Fruit fly (Drosophila melanogaster): ENCODE measurements around the gene CG13067.
A peak's percentile ranks its signal among the peaks of the same experiment; 100 is the strongest.

Gene CG13067

DNA sequence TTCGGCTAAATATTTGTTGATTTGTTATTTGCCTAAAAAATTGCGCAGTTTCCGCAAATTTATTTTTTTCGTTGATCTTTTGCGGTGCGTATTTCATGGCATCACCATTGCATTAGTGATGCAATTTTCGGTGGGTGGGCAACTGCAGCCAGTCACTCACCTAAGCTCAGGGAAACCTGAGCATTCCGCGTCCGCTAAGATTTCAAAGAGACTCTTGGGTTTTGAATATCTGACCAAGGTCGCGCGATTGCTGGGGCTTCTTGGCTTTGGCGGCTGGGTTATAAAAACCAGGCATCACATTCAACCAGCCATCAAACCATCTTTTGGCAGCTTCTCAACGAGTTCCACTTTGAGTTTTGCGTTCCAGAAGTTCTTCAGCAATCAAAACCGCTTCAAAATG is 8.6 kb upstream of the CG13067 start, which contains the start of gene CG13071:
CG13071 (plus strand) TSS at position 301 of the 400 bp plus-strand sequence.
- no peak for TF ChIP-seq EcR (GFP tag; optimal IDR thresholded peaks at IDR 0.05)
- no peak for TF ChIP-seq pan (optimal IDR thresholded peaks at IDR 0.05)
- TF ChIP-seq psq (optimal IDR thresholded peaks at IDR 0.05): no peak
- TF ChIP-seq Dll (optimal IDR thresholded peaks at IDR 0.05): no peak
- TF ChIP-seq usp (GFP tag; optimal IDR thresholded peaks at IDR 0.05): no peak
- no peak for TF ChIP-seq CG8478 (optimal IDR thresholded peaks at IDR 0.05)

DNA sequence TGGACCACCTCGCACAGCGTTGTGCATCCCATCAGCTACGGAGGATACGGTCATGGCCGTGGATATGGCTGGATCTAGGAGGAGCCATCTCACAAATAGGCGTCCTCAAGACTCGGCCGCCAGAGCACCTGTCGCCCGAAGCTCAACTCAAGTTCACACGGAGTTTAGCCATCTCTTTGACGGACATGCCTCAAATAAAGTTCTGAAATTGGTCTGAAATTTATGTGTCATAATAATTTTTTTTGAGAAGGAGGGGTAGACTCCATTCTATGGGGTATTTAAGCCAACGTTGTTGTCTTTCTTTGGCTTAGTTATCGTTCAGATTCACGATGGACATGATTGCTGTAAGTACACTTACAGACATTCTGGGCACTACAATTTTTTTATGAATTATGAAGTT is 8.0 kb upstream of the CG13067 start, which contains the start of gene CG13070:
CG13070 (plus strand) TSS at position 301 of the 400 bp plus-strand sequence.
- TF ChIP-seq pan (optimal IDR thresholded peaks at IDR 0.05) (no peak), EcR (GFP tag; optimal IDR thresholded peaks at IDR 0.05) (no peak), usp (GFP tag; optimal IDR thresholded peaks at IDR 0.05) (no peak), CG8478 (optimal IDR thresholded peaks at IDR 0.05) (no peak), psq (optimal IDR thresholded peaks at IDR 0.05) (no peak), Dll (optimal IDR thresholded peaks at IDR 0.05) (no peak)

DNA sequence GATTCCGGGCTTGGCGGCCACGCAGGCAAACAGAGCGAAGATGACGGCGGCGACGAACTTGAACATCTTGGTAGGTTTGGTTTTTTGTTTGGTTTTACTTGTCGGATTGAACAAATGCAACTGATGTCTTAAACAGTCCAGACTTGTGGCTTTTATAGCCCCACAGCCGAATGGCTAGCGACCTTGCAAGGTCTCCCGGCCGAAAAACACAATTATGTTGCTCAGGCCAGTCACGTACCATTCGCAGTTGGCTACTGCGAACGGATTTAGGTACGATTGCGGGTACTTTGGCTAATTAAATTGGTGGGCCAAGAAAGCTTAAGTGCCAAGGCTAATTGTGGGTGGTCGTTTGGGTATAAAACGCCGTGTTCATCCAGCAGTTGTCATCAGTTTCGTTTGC is 6.1 kb upstream of the CG13067 start, which contains the start of the genes CG13051 and CG13069:
CG13051 (minus strand) TSS at position 101 of the 400 bp plus-strand sequence.
CG13069 (plus strand) TSS at position 386 of the 400 bp plus-strand sequence.
- TF ChIP-seq Dll (optimal IDR thresholded peaks at IDR 0.05): no peak
- TF ChIP-seq pan (optimal IDR thresholded peaks at IDR 0.05): no peak
- TF ChIP-seq usp (GFP tag; optimal IDR thresholded peaks at IDR 0.05): no peak
- TF ChIP-seq psq (optimal IDR thresholded peaks at IDR 0.05): no peak
- TF ChIP-seq CG8478 (optimal IDR thresholded peaks at IDR 0.05): no peak
- TF ChIP-seq EcR (GFP tag; optimal IDR thresholded peaks at IDR 0.05): no peak

DNA sequence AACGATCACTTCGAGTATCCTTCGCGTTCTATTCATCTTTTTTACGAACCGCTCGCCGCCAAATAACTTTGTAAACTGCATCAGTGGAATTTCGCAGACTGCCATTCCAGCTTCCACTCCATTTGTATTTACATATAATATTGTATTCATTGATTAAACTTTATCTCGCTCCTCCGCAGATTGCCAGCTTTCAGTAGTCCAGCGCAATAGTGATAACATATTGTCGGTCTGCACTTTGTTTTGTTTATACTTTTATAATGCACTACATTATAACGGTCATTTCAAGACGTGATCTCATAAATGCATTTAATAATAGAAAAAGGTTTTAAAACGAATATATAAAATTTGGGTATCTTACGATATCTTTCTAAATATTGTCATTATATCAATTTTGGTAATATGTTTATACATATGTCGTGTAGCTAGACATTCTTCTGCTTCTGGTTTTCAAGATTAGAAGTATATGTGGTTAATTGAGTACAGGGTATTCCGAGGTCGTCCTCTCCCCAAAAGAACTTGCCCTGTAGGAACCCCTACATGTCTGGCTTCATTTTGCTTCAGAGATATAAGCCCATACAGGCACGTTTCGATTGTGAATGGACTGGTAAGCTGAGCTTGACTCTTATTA is 2.9 kb upstream of the CG13067 start, which contains the start of gene CG4950:
CG4950 (minus strand) TSS at position 51 of the 628 bp plus-strand sequence.
- TF ChIP-seq usp (GFP tag; optimal IDR thresholded peaks at IDR 0.05): no peak

DNA sequence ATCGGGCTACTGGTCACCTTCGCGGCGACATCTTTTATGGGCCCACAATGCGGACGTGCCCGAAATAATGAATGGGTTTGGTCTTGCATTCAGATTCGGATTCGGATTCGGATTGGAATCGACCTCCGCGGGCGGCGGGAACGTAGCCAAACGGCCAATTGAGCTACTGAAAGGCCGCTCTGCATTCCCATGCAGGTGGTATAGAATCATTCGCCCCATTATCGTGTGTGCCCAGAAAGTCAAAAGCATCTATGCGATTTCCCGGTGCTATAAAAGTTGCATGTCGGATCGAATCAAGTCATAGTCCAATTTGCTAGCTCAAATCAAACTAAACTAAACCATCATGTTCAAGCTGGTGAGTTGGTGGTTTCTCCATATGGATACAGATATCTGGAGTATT is 2.0 kb upstream of the CG13067 start, which contains the start of gene CG13068:
CG13068 (plus strand) TSS at position 301 of the 400 bp plus-strand sequence.
- TF ChIP-seq psq (optimal IDR thresholded peaks at IDR 0.05) (no peak), CG8478 (optimal IDR thresholded peaks at IDR 0.05) (no peak), EcR (GFP tag; optimal IDR thresholded peaks at IDR 0.05) (no peak), pan (optimal IDR thresholded peaks at IDR 0.05) (no peak), usp (GFP tag; optimal IDR thresholded peaks at IDR 0.05) (no peak), Dll (optimal IDR thresholded peaks at IDR 0.05) (no peak)

DNA sequence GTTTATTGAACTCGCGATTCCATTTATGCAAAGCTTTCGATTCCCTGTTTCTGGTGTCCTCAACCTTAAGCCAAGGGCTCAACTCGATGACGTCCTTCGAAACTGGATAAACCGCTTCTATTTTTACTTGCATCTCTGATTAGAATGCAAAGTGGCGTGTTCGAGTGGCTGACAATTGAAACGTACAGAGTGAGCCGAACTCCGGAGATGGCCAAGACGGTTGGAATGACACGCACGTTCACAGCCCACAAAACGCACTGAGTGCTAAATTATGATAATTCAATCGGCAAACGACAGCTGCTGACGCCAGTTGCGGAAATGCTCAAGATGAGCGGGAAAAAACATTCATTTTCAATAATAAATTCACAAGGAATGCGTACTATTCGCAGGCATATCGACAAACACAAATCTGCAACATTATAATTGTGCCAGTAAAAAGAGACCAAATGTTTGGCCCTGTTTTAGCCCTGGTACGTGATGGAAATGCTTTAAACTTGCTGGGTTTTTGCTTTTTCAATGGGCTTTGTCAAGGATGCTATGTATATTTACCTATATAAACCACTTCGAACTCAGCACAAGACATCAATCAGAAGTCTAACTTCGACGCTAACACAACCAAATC is 1.4 kb downstream of the CG13067 start, which contains the start of gene CG13066:
CG13066 (plus strand) TSS at position 572 of the 622 bp plus-strand sequence.
- no peak for TF ChIP-seq usp (GFP tag; optimal IDR thresholded peaks at IDR 0.05)
- no peak for TF ChIP-seq pan (optimal IDR thresholded peaks at IDR 0.05)
- TF ChIP-seq Dll (optimal IDR thresholded peaks at IDR 0.05): no peak
- TF ChIP-seq CG8478 (optimal IDR thresholded peaks at IDR 0.05): no peak
- no peak for TF ChIP-seq psq (optimal IDR thresholded peaks at IDR 0.05)
- TF ChIP-seq EcR (GFP tag; optimal IDR thresholded peaks at IDR 0.05): no peak

DNA sequence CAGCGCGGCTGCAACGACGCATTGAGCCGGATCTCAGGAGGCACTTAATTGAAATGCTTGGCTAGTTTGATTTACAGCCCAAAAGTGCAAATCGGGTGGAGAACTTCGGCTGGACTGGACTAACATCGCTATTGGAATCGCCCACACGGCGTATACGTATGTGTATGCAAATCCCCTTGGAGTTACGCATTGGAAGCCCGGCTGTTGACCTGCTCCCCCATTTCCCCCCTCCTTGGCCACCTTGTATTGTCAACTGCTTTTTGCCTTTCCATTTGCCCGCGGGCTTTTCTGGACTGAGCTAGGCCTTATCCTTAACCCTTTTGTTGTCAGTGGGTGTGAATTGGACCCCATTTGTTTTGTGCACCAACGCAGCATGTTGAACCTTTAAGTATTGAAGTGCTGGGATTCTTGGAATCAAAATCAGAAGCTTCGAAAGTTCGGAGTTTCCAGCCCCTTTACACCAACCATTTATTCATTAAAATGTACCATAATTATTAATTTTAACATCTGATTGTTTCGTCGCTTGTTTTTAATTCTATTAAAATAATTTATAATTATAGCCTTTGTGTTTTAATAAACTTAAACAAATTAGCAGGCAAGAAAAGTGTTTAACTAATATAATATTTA is 4.4 kb downstream of the CG13067 start:
- TF ChIP-seq CG8478 (optimal IDR thresholded peaks at IDR 0.05) (no peak), Dll (optimal IDR thresholded peaks at IDR 0.05) (no peak), EcR (GFP tag; optimal IDR thresholded peaks at IDR 0.05) (peak in 1 of 2 experiments; percentile 71), psq (optimal IDR thresholded peaks at IDR 0.05) (no peak), pan (optimal IDR thresholded peaks at IDR 0.05) (no peak)

DNA sequence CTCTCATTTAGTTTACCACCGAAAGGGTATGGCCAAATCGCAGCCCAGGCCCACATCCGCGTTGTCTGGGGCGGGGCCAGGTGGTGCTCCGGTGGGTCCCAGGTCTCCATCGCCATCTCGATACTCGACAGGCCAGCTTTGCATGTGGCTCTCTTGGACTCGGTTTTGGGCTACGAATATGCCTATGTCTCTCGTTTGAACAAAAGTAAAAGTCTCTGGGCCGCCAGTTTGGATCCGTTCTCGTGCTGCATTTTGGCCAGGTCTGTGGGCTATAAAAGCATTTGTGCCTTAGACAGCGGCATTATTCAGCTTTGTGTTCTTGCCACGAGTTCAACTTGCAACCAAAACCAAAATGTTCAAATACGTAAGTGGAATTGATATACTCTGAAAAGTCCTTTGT is 6.1 kb downstream of the CG13067 start, which contains the start of gene CG13065:
CG13065 (plus strand) TSS at position 301 of the 400 bp plus-strand sequence.
- TF ChIP-seq psq (optimal IDR thresholded peaks at IDR 0.05) (no peak), pan (optimal IDR thresholded peaks at IDR 0.05) (no peak), Dll (optimal IDR thresholded peaks at IDR 0.05) (no peak), CG8478 (optimal IDR thresholded peaks at IDR 0.05) (no peak), EcR (GFP tag; optimal IDR thresholded peaks at IDR 0.05) (no peak), usp (GFP tag; optimal IDR thresholded peaks at IDR 0.05) (no peak)

DNA sequence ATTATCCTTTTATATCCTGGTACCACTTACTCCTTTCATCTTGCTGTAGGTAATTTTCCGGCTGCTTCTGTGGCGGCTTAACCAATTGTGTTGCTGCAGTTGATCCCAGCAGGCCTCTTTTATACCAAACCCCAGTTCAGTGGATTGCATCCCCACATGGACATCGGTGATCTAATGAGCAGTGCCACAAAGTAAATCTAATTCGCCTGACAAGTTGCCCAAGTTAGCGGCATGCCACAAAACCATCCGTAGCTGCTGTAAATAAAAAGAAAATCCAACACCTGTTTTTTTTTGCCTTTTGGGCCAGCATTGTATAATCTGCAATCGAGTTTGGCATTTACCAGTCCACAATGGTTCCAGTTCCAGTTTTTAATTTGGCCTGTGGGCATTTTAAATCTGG is 8.1 kb downstream of the CG13067 start, which contains the start of gene CG13050:
CG13050 (minus strand) TSS at position 101 of the 400 bp plus-strand sequence.
- TF ChIP-seq EcR (GFP tag; optimal IDR thresholded peaks at IDR 0.05): no peak
- no peak for TF ChIP-seq Dll (optimal IDR thresholded peaks at IDR 0.05)

DNA sequence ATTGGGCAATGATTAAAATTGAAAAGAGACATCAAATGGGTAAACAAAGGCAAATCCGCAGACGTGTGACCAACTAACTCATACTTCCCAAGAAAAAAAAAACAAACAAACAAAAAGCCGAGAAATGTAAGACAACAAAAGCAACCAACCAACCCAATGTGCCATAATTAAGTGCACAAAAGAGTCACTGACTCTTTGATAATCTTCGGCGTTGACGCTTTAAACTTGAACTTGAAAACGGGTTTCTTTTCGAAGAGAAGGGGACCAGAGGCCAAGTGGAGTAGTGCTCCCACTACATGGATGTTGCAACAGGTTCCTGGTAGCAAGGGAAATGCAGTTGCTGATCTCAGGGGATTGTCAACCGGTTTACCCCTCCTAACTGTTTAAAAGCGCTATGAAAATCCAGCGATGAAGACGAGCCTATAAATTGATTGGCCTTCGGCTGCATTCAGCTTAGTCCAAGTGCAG is 8.9 kb downstream of the CG13067 start, which contains the start of gene CG13064:
CG13064 (plus strand) TSS at position 418 of the 468 bp plus-strand sequence.
- no peak for TF ChIP-seq CG8478 (optimal IDR thresholded peaks at IDR 0.05)
- TF ChIP-seq EcR (GFP tag; optimal IDR thresholded peaks at IDR 0.05): peak in 1 of 2 experiments; percentile 54

DNA sequence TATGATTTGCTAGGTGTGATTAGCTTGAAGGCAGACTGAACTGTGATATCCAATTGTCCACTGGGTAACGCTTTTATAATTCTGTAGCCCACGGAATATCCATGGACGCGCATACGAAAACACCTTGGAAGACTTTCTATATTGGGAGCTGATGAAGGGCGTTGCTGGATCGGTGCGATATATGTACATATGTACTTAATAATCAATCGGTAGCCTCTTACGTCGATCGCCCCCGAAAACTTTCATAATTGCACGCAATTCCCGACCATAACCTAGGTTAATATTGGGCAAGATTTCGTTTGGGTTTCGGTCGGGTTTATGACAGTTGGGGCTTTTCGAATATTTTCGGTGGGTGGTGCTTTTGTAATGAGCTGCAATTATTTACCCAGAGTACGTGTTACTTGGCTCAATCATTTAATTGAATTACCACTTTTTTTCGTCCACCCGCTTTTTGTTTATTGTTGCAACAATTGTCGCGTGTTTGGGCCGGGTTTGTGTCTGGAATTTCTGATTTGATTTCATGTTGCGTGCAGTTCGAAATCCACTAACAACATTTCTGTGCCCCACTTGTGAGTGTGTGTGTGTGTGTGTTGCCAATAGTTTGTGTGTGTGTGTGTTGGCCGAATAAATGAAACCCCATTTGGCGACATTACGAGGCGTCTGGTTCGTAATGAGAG is 10.9 kb downstream of the CG13067 start, which contains the start of gene CG13049:
CG13049 (minus strand) TSS at position 51 of the 677 bp plus-strand sequence.
- no peak for TF ChIP-seq psq (optimal IDR thresholded peaks at IDR 0.05)
- TF ChIP-seq pan (optimal IDR thresholded peaks at IDR 0.05): no peak
- no peak for TF ChIP-seq Dll (optimal IDR thresholded peaks at IDR 0.05)
- TF ChIP-seq CG8478 (optimal IDR thresholded peaks at IDR 0.05): no peak
- TF ChIP-seq usp (GFP tag; optimal IDR thresholded peaks at IDR 0.05): no peak
- TF ChIP-seq EcR (GFP tag; optimal IDR thresholded peaks at IDR 0.05): no peak
